Fruit fly (Drosophila melanogaster) Kc167 (cell line): Measurements from ENCODE around the gene Svil.

ENCODE experiments used
- Sin3A ChIP-seq: fragments of >200 bp; optimal IDR thresholded peaks from 2 replicates; lab custom pipeline; 2018; ENCODE audit warnings: missing external identifiers
- h ChIP-seq: fragments of >200 bp; optimal IDR thresholded peaks from 3 replicates; lab custom pipeline; 2018; ENCODE audit warnings: missing external identifiers
- psq ChIP-seq: fragments of >200 bp; optimal IDR thresholded peaks from 2 replicates; lab custom pipeline; 2017; ENCODE audit warnings: missing external identifiers

DNA sequence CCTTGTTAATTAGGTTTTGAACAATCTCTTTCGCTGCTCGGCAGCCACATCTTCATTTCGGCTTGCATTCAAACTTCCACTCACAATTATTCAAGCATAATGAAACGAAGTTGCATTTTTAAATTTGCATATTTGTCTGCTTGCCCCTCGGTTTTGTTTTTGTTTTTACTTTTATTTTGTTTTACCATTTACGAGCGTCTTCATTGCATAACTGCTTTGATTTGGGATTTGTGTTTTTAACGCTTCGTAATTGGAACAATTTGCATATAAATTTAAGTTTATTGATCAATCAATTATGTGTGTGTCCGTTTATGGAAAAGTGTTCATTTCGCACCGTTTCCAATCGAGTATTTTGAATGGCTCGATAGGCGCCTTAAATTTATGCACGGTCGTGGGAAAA, 45.3 kb downstream of the Svil start:
- TF ChIP-seq h = no peak
- no peak for TF ChIP-seq psq (lab: Kevin White, UChicago)
- TF ChIP-seq Sin3A = no peak
